Worm (Caenorhabditis elegans) whole organism, L1 larva: ENCODE results near the gene lgg-1.

Experiments used
- C04F5.9 ChIP-seq: sonication (generic microtip); optimal IDR thresholded peaks from 2 replicates; lab custom pipeline; 2016; ENCODE audit warnings: missing genetic modification characterization, missing compliant biosample characterization
- alr-1 ChIP-seq: fragments of 200-800 bp; sonication (Bioruptor generic); optimal IDR thresholded peaks from 2 replicates; lab custom pipeline; 2018; ENCODE audit warnings: borderline replicate concordance, mild to moderate bottlenecking, missing genetic modification characterization, missing compliant biosample characterization
- aly-2 ChIP-seq: fragments of 150-350 bp; optimal IDR thresholded peaks from 2 replicates; lab custom pipeline; 2014; ENCODE audit warnings: missing biosample characterization, missing genetic modification characterization
- blmp-1 ChIP-seq: fragments of 150-350 bp; optimal IDR thresholded peaks from 2 replicates; lab custom pipeline; 2014; ENCODE audit warnings: missing biosample characterization, missing genetic modification characterization
- ceh-88 ChIP-seq: fragments of 200-800 bp; sonication (Bioruptor generic); IDR thresholded peaks from 2 replicates; pipeline ENCODE4 v1.3.6; 2022; ENCODE audit warnings: missing genetic modification characterization, missing compliant biosample characterization
- ceh-90 ChIP-seq: sonication (generic microtip); optimal IDR thresholded peaks from 2 replicates; lab custom pipeline; 2016; ENCODE audit warnings: missing genetic modification characterization, missing compliant biosample characterization
- egl-27 ChIP-seq, 2 experiments: fragments of 150-350 bp in 1 of 2; sonication (generic microtip); optimal IDR thresholded peaks; 3 replicates each; lab custom pipeline; 2017 to 2018; ENCODE audit warnings: missing biosample characterization in 2 of 2, missing genetic modification characterization in 2 of 2, missing genetic modification reagents in 2 of 2
- elt-3 ChIP-seq, 6 experiments: fragments of 150-350 bp in 1 of 6; sonication (generic microtip); optimal IDR thresholded peaks; 2 replicates each; lab custom pipeline; 2017 to 2018; ENCODE audit warnings: missing biosample characterization in 6 of 6, missing genetic modification characterization in 6 of 6, inconsistent platforms in 1 of 6
- ets-5 ChIP-seq: fragments of 200-800 bp; sonication (Bioruptor generic); IDR thresholded peaks from 2 replicates; pipeline ENCODE4 v1.3.6; 2022; ENCODE audit warnings: missing genetic modification characterization, missing compliant biosample characterization
- fkh-10 ChIP-seq: sonication (generic microtip); optimal IDR thresholded peaks from 2 replicates; lab custom pipeline; 2017; ENCODE audit warnings: missing biosample characterization, missing genetic modification reagents, missing genetic modification characterization
- fkh-4 ChIP-seq: sonication (generic microtip); optimal IDR thresholded peaks from 2 replicates; lab custom pipeline; 2016; ENCODE audit warnings: missing compliant biosample characterization, missing genetic modification characterization, borderline replicate concordance
- hlh-17 ChIP-seq: fragments of 200-800 bp; sonication (Bioruptor generic); optimal IDR thresholded peaks from 2 replicates; lab custom pipeline; 2018; ENCODE audit warnings: missing genetic modification characterization, mild to moderate bottlenecking, missing compliant biosample characterization, moderate library complexity, borderline replicate concordance
- irx-1 ChIP-seq: sonication (generic microtip); optimal IDR thresholded peaks from 2 replicates; lab custom pipeline; 2016; ENCODE audit warnings: missing genetic modification characterization, missing compliant biosample characterization
- lin-13 ChIP-seq: fragments of 150-350 bp; optimal IDR thresholded peaks from 2 replicates; lab custom pipeline; 2014; ENCODE audit warnings: missing biosample characterization, missing genetic modification reagents, missing genetic modification characterization
- lin-14 ChIP-seq: fragments of 200-800 bp; sonication (Bioruptor generic); optimal IDR thresholded peaks from 2 replicates; lab custom pipeline; 2018; ENCODE audit warnings: mild to moderate bottlenecking, missing genetic modification characterization, moderate library complexity, missing compliant biosample characterization
- lin-15B ChIP-seq: fragments of 150-350 bp; sonication (generic microtip); optimal IDR thresholded peaks from 3 replicates; lab custom pipeline; 2014; ENCODE audit warnings: missing biosample characterization, missing genetic modification characterization
- lin-39 ChIP-seq: fragments of 150-350 bp; optimal IDR thresholded peaks from 2 replicates; lab custom pipeline; 2014; ENCODE audit warnings: missing biosample characterization, missing genetic modification reagents, missing genetic modification characterization
- lir-3 ChIP-seq: sonication (generic microtip); optimal IDR thresholded peaks from 2 replicates; lab custom pipeline; 2016; ENCODE audit warnings: mild to moderate bottlenecking, missing genetic modification characterization, moderate library complexity, missing compliant biosample characterization; ENCODE audit not compliant: poor library complexity
- lsy-2 ChIP-seq, 2 experiments: fragments of 150-350 bp; optimal IDR thresholded peaks; 2 replicates each; lab custom pipeline; 2014; ENCODE audit warnings: missing biosample characterization in 2 of 2, missing genetic modification characterization in 2 of 2
- nhr-11 ChIP-seq: fragments of 150-350 bp; optimal IDR thresholded peaks from 2 replicates; lab custom pipeline; 2014; ENCODE audit warnings: missing biosample characterization, missing genetic modification characterization
- nhr-28 ChIP-seq: fragments of 150-350 bp; optimal IDR thresholded peaks from 2 replicates; lab custom pipeline; 2014; ENCODE audit warnings: missing biosample characterization, missing genetic modification characterization
- nhr-47 ChIP-seq: sonication (generic microtip); optimal IDR thresholded peaks from 2 replicates; lab custom pipeline; 2016; ENCODE audit warnings: mild to moderate bottlenecking, missing genetic modification characterization, moderate library complexity, missing compliant biosample characterization
- nhr-76 ChIP-seq: sonication (generic microtip); optimal IDR thresholded peaks from 2 replicates; lab custom pipeline; 2017; ENCODE audit warnings: missing biosample characterization, missing genetic modification characterization
- nhr-77 ChIP-seq: fragments of 150-350 bp; optimal IDR thresholded peaks from 2 replicates; lab custom pipeline; 2014; ENCODE audit warnings: missing biosample characterization, missing genetic modification characterization
- nhr-84 ChIP-seq: sonication (generic microtip); optimal IDR thresholded peaks from 2 replicates; lab custom pipeline; 2017; ENCODE audit warnings: missing biosample characterization, missing genetic modification characterization
- nhr-90 ChIP-seq: sonication (generic microtip); optimal IDR thresholded peaks from 2 replicates; lab custom pipeline; 2016; ENCODE audit warnings: mild to moderate bottlenecking, missing genetic modification characterization, missing compliant biosample characterization; ENCODE audit not compliant: poor library complexity
- pag-3 ChIP-seq: sonication (generic microtip); optimal IDR thresholded peaks from 2 replicates; lab custom pipeline; 2017; ENCODE audit warnings: missing genetic modification characterization, mild to moderate bottlenecking, missing compliant biosample characterization, antibody characterized with exemption, borderline replicate concordance; ENCODE audit not compliant: insufficient read depth
- rnt-1 ChIP-seq: sonication (generic microtip); optimal IDR thresholded peaks from 2 replicates; lab custom pipeline; 2016; ENCODE audit warnings: mild to moderate bottlenecking, missing genetic modification characterization, moderate library complexity, missing compliant biosample characterization
- snu-23 ChIP-seq: sonication (generic microtip); optimal IDR thresholded peaks from 2 replicates; lab custom pipeline; 2016; ENCODE audit warnings: missing genetic modification characterization, missing compliant biosample characterization
- sox-4 ChIP-seq: sonication (generic microtip); optimal IDR thresholded peaks from 2 replicates; lab custom pipeline; 2016; ENCODE audit warnings: missing genetic modification characterization, missing compliant biosample characterization
- swsn-7 ChIP-seq: sonication (generic microtip); optimal IDR thresholded peaks from 2 replicates; lab custom pipeline; 2016; ENCODE audit warnings: missing genetic modification characterization, missing compliant biosample characterization
- tbx-2 ChIP-seq: sonication (generic microtip); optimal IDR thresholded peaks from 2 replicates; lab custom pipeline; 2016; ENCODE audit warnings: missing genetic modification characterization, missing compliant biosample characterization
- unc-62 ChIP-seq: fragments of 150-350 bp; optimal IDR thresholded peaks from 2 replicates; lab custom pipeline; 2014; ENCODE audit warnings: missing biosample characterization, missing genetic modification reagents, missing genetic modification characterization
- unc-86 ChIP-seq: sonication (generic microtip); optimal IDR thresholded peaks from 2 replicates; lab custom pipeline; 2016; ENCODE audit warnings: missing genetic modification characterization, missing compliant biosample characterization
- unc-98 ChIP-seq: fragments of 200-800 bp; sonication (Bioruptor generic); IDR thresholded peaks from 2 replicates; pipeline ENCODE4 v1.3.6; 2022; ENCODE audit warnings: missing genetic modification characterization, missing compliant biosample characterization
- vab-15 ChIP-seq: sonication (generic microtip); optimal IDR thresholded peaks from 2 replicates; lab custom pipeline; 2017; ENCODE audit warnings: missing genotype, mild to moderate bottlenecking, missing genetic modification characterization, missing compliant biosample characterization
- ztf-4 ChIP-seq: fragments of 150-350 bp; optimal IDR thresholded peaks from 2 replicates; lab custom pipeline; 2014; ENCODE audit warnings: missing biosample characterization, missing genetic modification characterization

Gene lgg-1

DNA sequence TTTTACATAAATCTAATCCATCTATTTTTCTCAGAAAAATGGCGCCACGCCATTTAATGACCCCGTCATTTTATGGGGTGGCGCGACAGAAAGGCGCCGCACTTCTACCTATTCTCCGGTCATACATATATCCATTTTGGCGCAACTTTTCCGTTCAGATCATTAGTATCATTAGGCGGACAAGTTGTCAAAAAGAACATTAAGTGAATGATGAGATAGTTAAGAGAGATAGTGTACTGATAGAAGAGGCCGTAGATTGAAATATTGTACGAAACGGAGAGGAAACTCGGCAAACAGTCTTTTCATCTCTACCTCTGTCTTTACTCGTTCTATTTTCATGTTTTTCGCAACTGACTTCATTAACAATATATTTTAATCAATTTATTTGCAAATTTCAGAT lies 23.4 kb downstream of the lgg-1 start, which contains the start of gene sma-6 (continued):
- TF ChIP-seq alr-1 (tag; lab: Kevin White, UChicago) (no peak), unc-98 (GFP tag; lab: Robert Waterston, UW) (no peak), nhr-47 (no peak), ceh-88 (no peak), sox-4 (tag; lab: Kevin White, UChicago) (no peak), nhr-11 (no peak), elt-3 (tag; optimal IDR thresholded peaks at IDR 0.05; lab: Kevin White, UChicago) (peak in 1 of 6 experiments; percentile 63), unc-62 (no peak)
- TF ChIP-seq, all 84 proteins: peak for 8

DNA sequence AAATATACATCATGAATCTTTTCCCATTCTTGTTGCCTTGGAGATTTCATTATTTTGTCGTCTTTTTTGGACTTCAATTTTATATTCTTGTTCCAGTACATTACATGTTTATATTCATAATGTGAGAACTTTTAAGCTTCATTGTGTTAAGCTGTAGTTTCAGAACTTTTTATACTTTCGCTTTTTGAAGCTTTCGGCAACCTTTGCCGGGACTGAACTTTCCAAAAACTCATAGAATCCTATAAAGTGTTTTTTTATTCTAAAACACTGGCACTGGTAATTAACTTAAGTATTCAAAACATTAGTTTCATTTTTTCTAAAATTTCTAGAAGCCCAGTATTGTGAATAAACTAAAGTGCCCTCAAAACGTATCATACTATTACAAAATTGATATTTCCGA lies 24.5 kb downstream of the lgg-1 start, which contains the start of gene C32D5.4:
C32D5.4 (minus strand) TSS at position 101 of the 400 bp plus-strand sequence.
- TF ChIP-seq hlh-17 (no peak), pag-3 (tag; lab: Kevin White, UChicago) (no peak), rnt-1 (tag; lab: Kevin White, UChicago) (no peak), ets-5 (GFP tag; lab: Robert Waterston, UW) (no peak), irx-1 (tag; lab: Kevin White, UChicago) (no peak), ztf-4 (tag; lab: Kevin White, UChicago) (no peak), blmp-1 (no peak), lir-3 (tag; lab: Kevin White, UChicago) (no peak), aly-2 (tag; lab: Kevin White, UChicago) (no peak), nhr-76 (tag; lab: Kevin White, UChicago) (no peak), elt-3 (tag; optimal IDR thresholded peaks at IDR 0.05; lab: Kevin White, UChicago) (no peak), nhr-28 (no peak), swsn-7 (tag; lab: Kevin White, UChicago) (no peak), fkh-10 (GFP tag; lab: Kevin White, UChicago) (no peak), lin-14 (no peak), nhr-90 (tag; lab: Kevin White, UChicago) (no peak), lin-13 (no peak), nhr-77 (tag; lab: Kevin White, UChicago) (no peak), C04F5.9 (tag; lab: Kevin White, UChicago) (no peak), lin-39 (tag; lab: Kevin White, UChicago) (no peak)

DNA sequence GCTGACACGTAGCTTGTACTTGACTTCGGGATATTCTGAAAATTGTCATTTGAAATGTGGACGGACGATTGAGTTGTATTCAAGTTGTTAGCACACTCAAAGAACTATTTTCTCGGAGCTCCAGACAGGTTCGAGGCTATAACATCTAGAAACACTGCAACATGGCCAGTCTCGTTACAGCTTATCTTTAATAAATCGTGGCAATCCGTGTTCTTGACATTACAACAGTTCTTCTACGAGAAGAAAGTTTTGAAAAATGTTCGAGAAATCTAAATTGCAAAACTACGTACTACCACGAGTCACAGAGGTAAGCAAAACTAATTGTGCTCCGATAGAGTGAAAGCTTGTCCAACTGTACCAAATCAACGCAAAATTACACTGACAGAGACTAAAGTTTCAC lies 25.4 kb downstream of the lgg-1 start:
- no peak for TF ChIP-seq lin-13
- no peak for TF ChIP-seq ets-5 (GFP tag; lab: Robert Waterston, UW)
- TF ChIP-seq fkh-4 (tag; lab: Kevin White, UChicago) = no peak
- no peak for TF ChIP-seq unc-86 (tag; lab: Kevin White, UChicago)
- TF ChIP-seq lin-14 = no peak
- no peak for TF ChIP-seq nhr-84 (tag; lab: Kevin White, UChicago)
- TF ChIP-seq vab-15 = no peak
- no peak for TF ChIP-seq nhr-11
- no peak for TF ChIP-seq lsy-2 (tag; optimal IDR thresholded peaks at IDR 0.05; lab: Kevin White, UChicago)
- TF ChIP-seq snu-23 (GFP tag; lab: Kevin White, UChicago) = no peak
- TF ChIP-seq nhr-47 = no peak
- TF ChIP-seq sox-4 (tag; lab: Kevin White, UChicago) = no peak
- no peak for TF ChIP-seq tbx-2 (tag; lab: Kevin White, UChicago)
- no peak for TF ChIP-seq egl-27 (tag; optimal IDR thresholded peaks at IDR 0.05; lab: Kevin White, UChicago)
- no peak for TF ChIP-seq ceh-90 (tag; lab: Kevin White, UChicago)
- no peak for TF ChIP-seq lin-15B (tag; lab: Kevin White, UChicago)
- no peak for TF ChIP-seq ceh-88
- TF ChIP-seq pag-3 (tag; lab: Kevin White, UChicago) = no peak
- TF ChIP-seq alr-1 (tag; lab: Kevin White, UChicago) = no peak
